Worm (Caenorhabditis elegans) whole organism, L4 larva: ENCODE measurements around the gene W08E12.9.

Experiments used
- F49E8.2 ChIP-seq: sonication (generic microtip); optimal IDR thresholded peaks from 2 replicates; lab custom pipeline; 2016; ENCODE audit warnings: missing compliant biosample characterization, mild to moderate bottlenecking, missing genetic modification characterization, borderline replicate concordance
- aha-1 ChIP-seq: fragments of 150-350 bp; peaks from one replicate; lab custom pipeline; 2014; ENCODE audit warnings: missing biosample characterization, missing genetic modification characterization
- aly-2 ChIP-seq: sonication (generic microtip); optimal IDR thresholded peaks from 2 replicates; lab custom pipeline; 2018; ENCODE audit warnings: missing biosample characterization, missing genetic modification characterization
- ces-1 ChIP-seq: fragments of 150-350 bp; sonication (generic microtip); optimal IDR thresholded peaks from 4 replicates; lab custom pipeline; 2014; ENCODE audit warnings: missing biosample characterization, missing genetic modification reagents, missing genetic modification characterization
- daf-16 ChIP-seq, 3 experiments: sonication (generic microtip); optimal IDR thresholded peaks; 2 replicates each; lab custom pipeline; 2016 to 2017; ENCODE audit warnings: missing genetic modification characterization in 3 of 3, missing genetic modification reagents in 3 of 3, mild to moderate bottlenecking in 2 of 3, missing compliant biosample characterization in 2 of 3, missing biosample characterization in 1 of 3, moderate library complexity in 1 of 3
- dmd-6 ChIP-seq: fragments of 200-800 bp; sonication (Bioruptor generic); IDR thresholded peaks from 2 replicates; pipeline ENCODE4 v1.3.6; 2022; ENCODE audit warnings: missing genetic modification reagents, missing genetic modification characterization, missing compliant biosample characterization
- dve-1 ChIP-seq: sonication (generic microtip); optimal IDR thresholded peaks from 2 replicates; lab custom pipeline; 2017; ENCODE audit warnings: antibody characterized with exemption, mild to moderate bottlenecking, missing genetic modification characterization, missing compliant biosample characterization; ENCODE audit not compliant: insufficient read depth
- hlh-11 ChIP-seq: fragments of 200-800 bp; sonication (Bioruptor generic); optimal IDR thresholded peaks from 2 replicates; lab custom pipeline; 2018; ENCODE audit warnings: mild to moderate bottlenecking, missing genetic modification characterization, missing compliant biosample characterization
- hlh-30 ChIP-seq: sonication (generic microtip); optimal IDR thresholded peaks from 2 replicates; lab custom pipeline; 2017; ENCODE audit warnings: antibody characterized with exemption, mild to moderate bottlenecking, missing genetic modification characterization, missing compliant biosample characterization; ENCODE audit not compliant: insufficient read depth
- lir-3 ChIP-seq: sonication (generic microtip); optimal IDR thresholded peaks from 2 replicates; lab custom pipeline; 2016; ENCODE audit warnings: mild to moderate bottlenecking, missing genetic modification characterization, missing compliant biosample characterization
- mdl-1 ChIP-seq, 2 experiments: fragments of 150-350 bp in 1 of 2; sonication (generic microtip) in 1 of 2; optimal IDR thresholded peaks; 2 replicates each; lab custom pipeline; 2014 to 2017; ENCODE audit warnings: missing biosample characterization in 2 of 2, missing genetic modification characterization in 2 of 2
- mxl-3 ChIP-seq: fragments of 200-800 bp; sonication (Bioruptor generic); optimal IDR thresholded peaks from 2 replicates; lab custom pipeline; 2018; ENCODE audit warnings: mild to moderate bottlenecking, missing genetic modification characterization, missing compliant biosample characterization
- nhr-10 ChIP-seq: fragments of 150-350 bp; optimal IDR thresholded peaks from 2 replicates; lab custom pipeline; 2014; ENCODE audit warnings: missing biosample characterization, missing genetic modification characterization
- nhr-28 ChIP-seq: fragments of 150-350 bp; optimal IDR thresholded peaks from 2 replicates; lab custom pipeline; 2014; ENCODE audit warnings: missing biosample characterization, missing genetic modification characterization
- nhr-77 ChIP-seq: fragments of 150-350 bp; optimal IDR thresholded peaks from 2 replicates; lab custom pipeline; 2014; ENCODE audit warnings: missing biosample characterization, missing genetic modification characterization
- pqm-1 ChIP-seq: sonication (generic microtip); optimal IDR thresholded peaks from 2 replicates; lab custom pipeline; 2017; ENCODE audit warnings: missing biosample characterization, missing genetic modification characterization

The W08E12.9 gene

DNA sequence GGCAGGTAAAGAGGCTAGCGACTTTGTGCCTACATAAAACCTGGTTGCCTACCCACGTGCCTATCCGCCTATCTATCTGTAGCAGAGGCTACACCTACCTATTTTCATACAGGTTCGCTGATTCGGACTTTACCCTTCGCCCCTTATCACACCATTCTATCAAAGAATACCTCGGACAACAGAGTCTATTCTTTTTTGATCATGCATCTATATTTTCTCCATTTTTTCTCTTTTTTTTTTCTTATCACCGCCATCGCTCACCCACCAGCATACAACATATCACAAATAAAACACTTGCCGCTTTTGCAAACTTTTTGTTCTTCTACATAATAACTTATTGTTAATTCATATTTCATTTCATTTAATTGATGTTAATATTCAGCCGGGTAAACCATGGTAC is 48.8 kb downstream of the W08E12.9 start, which contains the start of gene T26C12.1:
Gene T26C12.1, plus strand, starts transcription at position 383 of the 400 bp plus-strand sequence.
- peak; percentile 88 for TF ChIP-seq pqm-1 (tag; lab: Kevin White, UChicago)
- no peak for TF ChIP-seq aly-2 (tag; lab: Kevin White, UChicago)
- TF ChIP-seq dve-1 = peak; percentile 50
- TF ChIP-seq nhr-77 = peak; percentile 47
- peak; percentile 36 for TF ChIP-seq hlh-11 (tag; lab: Kevin White, UChicago)
- TF ChIP-seq F49E8.2 (tag; lab: Kevin White, UChicago) = no peak
- TF ChIP-seq daf-16 (GFP tag; optimal IDR thresholded peaks at IDR 0.05; lab: Kevin White, UChicago) = no peak
- peak; percentile 53 for TF ChIP-seq daf-16 (tag; optimal IDR thresholded peaks at IDR 0.05; lab: Kevin White, UChicago)
- peak; percentile 92 for TF ChIP-seq nhr-28 (tag; lab: Kevin White, UChicago)
- TF ChIP-seq mdl-1 (tag; optimal IDR thresholded peaks at IDR 0.05; lab: Kevin White, UChicago) = peak in 1 of 2 experiments; percentile 73
- peak; percentile 57; the same call in 1 of the 2 replicates for TF ChIP-seq dmd-6 (GFP tag; lab: Robert Waterston, UW)
- peak; percentile 21 for TF ChIP-seq hlh-30 (tag; lab: Kevin White, UChicago)
- TF ChIP-seq ces-1 (GFP tag; lab: Kevin White, UChicago) = no peak

DNA sequence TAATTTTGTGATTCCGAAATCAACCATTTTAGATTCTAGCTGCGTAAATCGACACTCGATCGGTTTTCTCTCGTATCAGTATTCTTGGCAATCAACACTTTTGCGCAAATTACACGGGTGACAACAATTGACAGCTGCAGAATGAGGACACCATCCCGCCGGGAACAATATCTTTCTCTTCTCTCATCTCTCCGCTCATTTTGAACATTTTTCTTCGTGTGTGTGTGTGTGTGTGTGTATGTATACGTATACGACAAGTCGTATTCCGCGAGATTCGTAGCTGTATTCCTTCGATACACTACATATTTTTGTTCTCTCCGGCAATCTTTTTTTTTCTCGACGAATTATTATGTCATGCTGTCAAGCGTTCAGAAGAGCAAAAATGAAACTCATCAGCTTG is 50.5 kb downstream of the W08E12.9 start:
- TF ChIP-seq nhr-10 (tag; lab: Kevin White, UChicago) = no peak
- peak; percentile 98 for TF ChIP-seq aha-1
- TF ChIP-seq nhr-28 (tag; lab: Kevin White, UChicago) = peak; percentile 93
- peak; percentile 37 for TF ChIP-seq mxl-3 (GFP tag; lab: Kevin White, UChicago)
- no peak for TF ChIP-seq lir-3 (tag; lab: Kevin White, UChicago)
